Worm (Caenorhabditis elegans) whole organism, L4 larva: Measurements from ENCODE around the gene Y66A7A.4.

Experiments used
- F26F4.8 ChIP-seq: fragments of 200-800 bp; sonication (Bioruptor generic); conservative IDR thresholded peaks from 2 replicates; pipeline ENCODE4 v1.3.6; 2022; ENCODE audit warnings: missing genetic modification characterization, missing compliant biosample characterization
- F37D6.2 ChIP-seq: sonication (generic microtip); optimal IDR thresholded peaks from 2 replicates; lab custom pipeline; 2016; ENCODE audit warnings: mild to moderate bottlenecking, missing genetic modification characterization, missing compliant biosample characterization
- R02D3.7 ChIP-seq: fragments of 150-350 bp; sonication (generic microtip); optimal IDR thresholded peaks from 3 replicates; lab custom pipeline; 2014; ENCODE audit warnings: missing biosample characterization, missing genetic modification characterization
- Y5F2A.4 ChIP-seq: fragments of 200-800 bp; sonication (Bioruptor generic); optimal IDR thresholded peaks from 2 replicates; lab custom pipeline; 2018; ENCODE audit warnings: mild to moderate bottlenecking, missing genetic modification characterization, missing compliant biosample characterization
- Y75B8A.6 ChIP-seq: fragments of 200-800 bp; sonication (Bioruptor generic); IDR thresholded peaks from 2 replicates; pipeline ENCODE4 v1.3.6; 2022; ENCODE audit warnings: missing genetic modification reagents, missing genetic modification characterization, missing compliant biosample characterization
- ZK546.5 ChIP-seq, 2 experiments: sonication (generic microtip); optimal IDR thresholded peaks; 2 replicates each; lab custom pipeline; 2017; ENCODE audit warnings: missing biosample characterization in 2 of 2, missing genetic modification characterization in 2 of 2
- aha-1 ChIP-seq: fragments of 150-350 bp; peaks from one replicate; lab custom pipeline; 2014; ENCODE audit warnings: missing biosample characterization, missing genetic modification characterization
- attf-4 ChIP-seq: sonication (generic microtip); optimal IDR thresholded peaks from 3 replicates; lab custom pipeline; 2017; ENCODE audit warnings: missing biosample characterization, missing genetic modification characterization
- ceh-20 ChIP-seq: fragments of 200-800 bp; sonication (Bioruptor generic); IDR thresholded peaks from 2 replicates; pipeline ENCODE4 v1.3.6; 2022; ENCODE audit warnings: missing genetic modification reagents, missing genetic modification characterization, missing compliant biosample characterization
- ceh-28 ChIP-seq: fragments of 150-350 bp; optimal IDR thresholded peaks from 2 replicates; lab custom pipeline; 2014; ENCODE audit warnings: missing biosample characterization, missing genetic modification reagents, missing genetic modification characterization
- ceh-62 ChIP-seq: sonication (generic microtip); optimal IDR thresholded peaks from 2 replicates; lab custom pipeline; 2017; ENCODE audit warnings: missing biosample characterization, missing genetic modification characterization
- ceh-82 ChIP-seq: sonication (generic microtip); optimal IDR thresholded peaks from 2 replicates; lab custom pipeline; 2017; ENCODE audit warnings: missing biosample characterization, missing genetic modification characterization
- cey-2 ChIP-seq: sonication (generic microtip); optimal IDR thresholded peaks from 3 replicates; lab custom pipeline; 2017; ENCODE audit warnings: missing genetic modification characterization, mild to moderate bottlenecking, missing compliant biosample characterization, antibody characterized with exemption, borderline replicate concordance; ENCODE audit not compliant: insufficient read depth
- daf-12 ChIP-seq: fragments of 150-350 bp; optimal IDR thresholded peaks from 2 replicates; lab custom pipeline; 2014; ENCODE audit warnings: missing biosample characterization, missing genetic modification reagents, missing genetic modification characterization
- dmd-6 ChIP-seq: fragments of 200-800 bp; sonication (Bioruptor generic); IDR thresholded peaks from 2 replicates; pipeline ENCODE4 v1.3.6; 2022; ENCODE audit warnings: missing genetic modification reagents, missing genetic modification characterization, missing compliant biosample characterization
- duxl-1 ChIP-seq: sonication (generic microtip); optimal IDR thresholded peaks from 2 replicates; lab custom pipeline; 2016; ENCODE audit warnings: mild to moderate bottlenecking, missing genetic modification characterization, moderate library complexity, missing compliant biosample characterization; ENCODE audit not compliant: poor library complexity
- egl-43 ChIP-seq: fragments of 200-800 bp; sonication (Bioruptor generic); IDR thresholded peaks from 2 replicates; pipeline ENCODE4 v1.3.6; 2022; ENCODE audit warnings: missing genetic modification reagents, missing genetic modification characterization, missing compliant biosample characterization
- fkh-10 ChIP-seq: fragments of 150-350 bp; optimal IDR thresholded peaks from 2 replicates; lab custom pipeline; 2014; ENCODE audit warnings: missing biosample characterization, missing genetic modification reagents, missing genetic modification characterization
- gei-8 ChIP-seq: fragments of 200-800 bp; sonication (Bioruptor generic); optimal IDR thresholded peaks from 2 replicates; lab custom pipeline; 2018; ENCODE audit warnings: mild to moderate bottlenecking, missing genetic modification characterization, missing compliant biosample characterization
- hlh-11 ChIP-seq: fragments of 200-800 bp; sonication (Bioruptor generic); optimal IDR thresholded peaks from 2 replicates; lab custom pipeline; 2018; ENCODE audit warnings: mild to moderate bottlenecking, missing genetic modification characterization, missing compliant biosample characterization
- hlh-30 ChIP-seq: sonication (generic microtip); optimal IDR thresholded peaks from 2 replicates; lab custom pipeline; 2017; ENCODE audit warnings: antibody characterized with exemption, mild to moderate bottlenecking, missing genetic modification characterization, missing compliant biosample characterization; ENCODE audit not compliant: insufficient read depth
- hmg-1.1 ChIP-seq: fragments of 200-800 bp; sonication (Bioruptor generic); IDR thresholded peaks from 2 replicates; pipeline ENCODE4 v1.3.6; 2022; ENCODE audit warnings: missing genetic modification reagents, missing genetic modification characterization, missing compliant biosample characterization
- lsy-2 ChIP-seq, 2 experiments: fragments of 150-350 bp in 1 of 2; sonication (generic microtip) in 1 of 2; optimal IDR thresholded peaks; 2 replicates each; lab custom pipeline; 2014 to 2017; ENCODE audit warnings: missing biosample characterization in 2 of 2, missing genetic modification characterization in 2 of 2
- madf-5 ChIP-seq, 2 experiments: fragments of 200-800 bp; sonication (Bioruptor generic); IDR thresholded peaks; 2 replicates each; pipeline ENCODE4 v1.3.6; 2022; ENCODE audit warnings: missing compliant biosample characterization in 2 of 2, missing genetic modification characterization in 2 of 2
- mep-1 ChIP-seq: fragments of 150-350 bp; sonication (generic microtip); optimal IDR thresholded peaks from 3 replicates; lab custom pipeline; 2014; ENCODE audit warnings: missing biosample characterization, missing genetic modification characterization
- mxl-2 ChIP-seq: fragments of 200-800 bp; sonication (Bioruptor generic); conservative IDR thresholded peaks from 2 replicates; pipeline ENCODE4 v1.3.6; 2022; ENCODE audit warnings: missing genetic modification reagents, missing genetic modification characterization, missing compliant biosample characterization
- mxl-3 ChIP-seq: fragments of 200-800 bp; sonication (Bioruptor generic); optimal IDR thresholded peaks from 2 replicates; lab custom pipeline; 2018; ENCODE audit warnings: mild to moderate bottlenecking, missing genetic modification characterization, missing compliant biosample characterization
- nhr-237 ChIP-seq: sonication (generic microtip); optimal IDR thresholded peaks from 2 replicates; lab custom pipeline; 2017; ENCODE audit warnings: missing biosample characterization, missing genetic modification characterization
- nhr-25 ChIP-seq: sonication (generic microtip); optimal IDR thresholded peaks from 2 replicates; lab custom pipeline; 2017; ENCODE audit warnings: missing genetic modification characterization, mild to moderate bottlenecking, missing compliant biosample characterization, antibody characterized with exemption, moderate library complexity, borderline replicate concordance; ENCODE audit not compliant: insufficient read depth
- nhr-28 ChIP-seq: fragments of 150-350 bp; optimal IDR thresholded peaks from 2 replicates; lab custom pipeline; 2014; ENCODE audit warnings: missing biosample characterization, missing genetic modification characterization
- nhr-48 ChIP-seq: sonication (generic microtip); optimal IDR thresholded peaks from 2 replicates; lab custom pipeline; 2016; ENCODE audit warnings: mild to moderate bottlenecking, missing genetic modification characterization, missing compliant biosample characterization
- pha-4 ChIP-seq, 2 experiments: fragments of 150-350 bp in 1 of 2; fragments of 200-800 bp in 1 of 2; sonication (Bioruptor generic) in 1 of 2; IDR thresholded peaks in 1 of 2; optimal IDR thresholded peaks in 1 of 2; 2 replicates each; pipeline versions ENCODE4 v1.3.6 to Lab custom; 2014 to 2022; ENCODE audit warnings: missing genetic modification characterization in 2 of 2, missing genetic modification reagents in 2 of 2, missing biosample characterization in 1 of 2, missing compliant biosample characterization in 1 of 2
- php-3 ChIP-seq: fragments of 200-800 bp; sonication (Bioruptor generic); IDR thresholded peaks from 2 replicates; pipeline ENCODE4 v1.3.6; 2022; ENCODE audit warnings: missing genetic modification reagents, missing genetic modification characterization, missing compliant biosample characterization
- saeg-2 ChIP-seq: fragments of 200-800 bp; sonication (Bioruptor generic); IDR thresholded peaks from 2 replicates; pipeline ENCODE4 v1.3.6; 2022; ENCODE audit warnings: missing genetic modification reagents, missing genetic modification characterization, missing compliant biosample characterization
- sdz-12 ChIP-seq: fragments of 200-800 bp; sonication (Bioruptor generic); optimal IDR thresholded peaks from 2 replicates; lab custom pipeline; 2018; ENCODE audit warnings: mild to moderate bottlenecking, missing genetic modification characterization, missing compliant biosample characterization
- set-16 ChIP-seq: fragments of 200-800 bp; sonication (Bioruptor generic); IDR thresholded peaks from 2 replicates; pipeline ENCODE4 v1.3.6; 2022; ENCODE audit warnings: missing genetic modification reagents, missing genetic modification characterization, missing compliant biosample characterization
- snpc-4 ChIP-seq: fragments of 150-350 bp; optimal IDR thresholded peaks from 2 replicates; lab custom pipeline; 2014; ENCODE audit warnings: missing biosample characterization, missing genetic modification characterization
- spr-1 ChIP-seq: sonication (generic microtip); optimal IDR thresholded peaks from 2 replicates; lab custom pipeline; 2016; ENCODE audit warnings: mild to moderate bottlenecking, missing genetic modification characterization, missing compliant biosample characterization
- unc-130 ChIP-seq: sonication (generic microtip); optimal IDR thresholded peaks from 2 replicates; lab custom pipeline; 2016; ENCODE audit warnings: missing genetic modification reagents, missing genetic modification characterization, missing compliant biosample characterization
- unc-62 ChIP-seq, 3 experiments: fragments of 150-350 bp in 1 of 3; sonication (generic microtip); optimal IDR thresholded peaks in 2 of 3; peaks in 1 of 3; 1 replicate in 1 of 3; 2 replicates in 2 of 3; lab custom pipeline; 2014 to 2017; ENCODE audit warnings: missing biosample characterization in 3 of 3, missing genetic modification characterization in 3 of 3, missing genetic modification reagents in 3 of 3, missing genotype in 1 of 3
- zfp-2 ChIP-seq: sonication (generic microtip); optimal IDR thresholded peaks from 2 replicates; lab custom pipeline; 2016; ENCODE audit warnings: mild to moderate bottlenecking, missing genetic modification characterization, missing compliant biosample characterization
- zip-11 ChIP-seq: fragments of 200-800 bp; sonication (Bioruptor generic); IDR thresholded peaks from 2 replicates; pipeline ENCODE4 v1.3.6; 2022; ENCODE audit warnings: missing genetic modification characterization, missing compliant biosample characterization
- ztf-11 ChIP-seq: fragments of 150-350 bp; optimal IDR thresholded peaks from 2 replicates; lab custom pipeline; 2014; ENCODE audit warnings: missing biosample characterization, missing genetic modification characterization

The Y66A7A.4 gene

DNA sequence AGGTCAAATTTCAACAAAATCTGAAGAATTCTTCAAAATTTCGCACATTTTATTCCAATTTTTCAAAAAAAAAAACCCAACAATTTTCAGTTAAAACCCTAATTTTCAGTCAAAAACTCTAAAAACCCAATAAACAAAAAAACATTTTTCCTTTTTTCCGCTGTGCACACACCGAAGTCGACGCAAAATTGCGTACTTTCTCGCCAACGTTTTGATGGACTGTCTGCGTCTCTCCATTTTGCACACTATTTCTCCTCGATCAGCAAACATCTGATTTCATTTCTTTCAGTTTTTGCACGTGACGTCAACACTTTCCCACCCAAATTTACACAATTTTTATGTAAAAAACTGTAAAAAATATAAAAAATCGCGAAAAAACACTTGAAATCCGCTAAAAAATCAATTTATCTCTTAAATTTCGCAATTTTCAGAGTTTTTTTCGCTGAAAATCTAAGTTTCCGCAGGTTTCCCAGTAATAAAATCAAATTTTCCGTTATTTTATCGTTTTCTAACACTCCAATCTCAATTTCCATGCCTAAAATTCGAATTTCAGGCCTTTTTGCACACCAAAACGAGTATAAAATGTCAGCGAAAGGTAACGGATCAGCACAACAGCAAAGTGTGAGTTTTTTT, 44.9 kb downstream of the Y66A7A.4 start, which contains the start of gene crh-1 (continued):
- peak; percentile 45 for TF ChIP-seq duxl-1 (tag; lab: Kevin White, UChicago)
- TF ChIP-seq saeg-2 (GFP tag; lab: Robert Waterston, UW) = no peak
- no peak for TF ChIP-seq zip-11 (GFP tag; lab: Robert Waterston, UW)
- peak; percentile 47; the same call in 1 of the 2 replicates for TF ChIP-seq ceh-20 (GFP tag; lab: Robert Waterston, UW)
- TF ChIP-seq mep-1 (tag; lab: Kevin White, UChicago) = peak; percentile 83
- TF ChIP-seq pha-4 (GFP tag; IDR thresholded peaks at IDR 0.05; lab: Robert Waterston, UW) = 0 out of 2 replicates have a peak, but pooled peaks have one; percentile 60
- peak; percentile 57 for TF ChIP-seq pha-4 (tag; optimal IDR thresholded peaks at IDR 0.05; lab: Kevin White, UChicago)
- TF ChIP-seq, all 104 proteins: peak for 31

DNA sequence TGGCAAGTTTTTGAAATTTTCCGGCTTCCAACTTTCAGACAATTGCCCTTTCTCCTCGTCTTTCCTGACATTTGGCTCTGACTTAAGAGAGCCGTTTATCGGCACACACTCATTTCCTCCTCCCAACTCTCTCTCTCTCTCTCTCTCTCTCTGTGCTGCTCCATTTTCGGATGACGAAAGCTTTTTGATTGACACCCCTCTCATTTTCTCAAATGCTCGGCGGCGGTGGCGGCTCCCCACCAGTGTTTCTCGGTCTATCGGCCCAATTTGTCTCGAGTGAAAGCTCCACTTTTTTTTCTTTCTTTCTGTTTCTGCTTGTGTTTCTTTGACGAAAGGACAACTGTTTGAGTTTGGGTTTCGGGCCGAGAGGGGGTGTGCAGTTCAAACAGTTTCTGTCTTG, 47.4 kb downstream of the Y66A7A.4 start:
- TF ChIP-seq nhr-28 (no peak), ceh-82 (tag; lab: Kevin White, UChicago) (no peak), dmd-6 (GFP tag; lab: Robert Waterston, UW) (peak; percentile 32; the same call in 1 of the 2 replicates), gei-8 (GFP tag; lab: Kevin White, UChicago) (no peak), hmg-1.1 (GFP tag; lab: Robert Waterston, UW) (0 out of 2 replicates have a peak, but pooled peaks have one; percentile 32), set-16 (GFP tag; lab: Robert Waterston, UW) (peak; percentile 58), egl-43 (0 out of 2 replicates have a peak, but pooled peaks have one; percentile 23), Y75B8A.6 (0 out of 2 replicates have a peak, but pooled peaks have one; percentile 20), nhr-48 (no peak), attf-4 (no peak), unc-130 (no peak), nhr-25 (tag; lab: Kevin White, UChicago) (no peak), cey-2 (tag; lab: Kevin White, UChicago) (no peak), mxl-3 (GFP tag; lab: Kevin White, UChicago) (no peak), ceh-62 (tag; lab: Kevin White, UChicago) (no peak), F37D6.2 (tag; lab: Kevin White, UChicago) (no peak), Y5F2A.4 (GFP tag; lab: Kevin White, UChicago) (no peak)

DNA sequence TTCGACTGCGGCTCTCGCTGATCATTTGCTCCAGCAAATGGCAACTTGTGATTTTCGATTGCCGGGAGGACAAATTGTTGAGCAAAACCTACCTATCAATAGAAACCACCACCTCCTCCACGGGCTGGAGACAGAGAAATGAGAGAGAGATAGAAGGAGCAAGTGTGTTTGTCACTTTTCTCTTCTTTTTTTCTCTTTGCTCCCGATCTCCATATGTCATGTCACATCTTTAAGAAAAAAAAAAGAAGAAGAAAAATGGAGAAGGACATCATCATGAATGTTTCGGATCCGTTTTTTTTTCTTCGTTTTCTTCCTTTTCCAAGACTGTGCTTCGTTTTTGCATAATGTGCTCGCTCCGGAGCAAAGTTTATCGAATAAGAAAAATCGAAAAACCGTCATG, 48.3 kb downstream of the Y66A7A.4 start:
- peak in 1 of 2 experiments; percentile 33 for TF ChIP-seq lsy-2 (tag; optimal IDR thresholded peaks at IDR 0.05; lab: Kevin White, UChicago)
- TF ChIP-seq zfp-2 (tag; lab: Kevin White, UChicago) = no peak
- peak; percentile 20 for TF ChIP-seq hlh-30 (tag; lab: Kevin White, UChicago)
- no peak for TF ChIP-seq cey-2 (tag; lab: Kevin White, UChicago)
- peak; percentile 20 for TF ChIP-seq hlh-11
- TF ChIP-seq hmg-1.1 (GFP tag; lab: Robert Waterston, UW) = 0 out of 2 replicates have a peak, but pooled peaks have one; percentile 25
- peak in 1 of 2 experiments; percentile 99 for TF ChIP-seq unc-62 (GFP tag; optimal IDR thresholded peaks at IDR 0.05 in 1 of 2; lab: Kevin White, UChicago)
- no peak for TF ChIP-seq unc-62 (tag; optimal IDR thresholded peaks at IDR 0.05; lab: Kevin White, UChicago)
- TF ChIP-seq ZK546.5 (tag; optimal IDR thresholded peaks at IDR 0.05; lab: Kevin White, UChicago) = no peak
- TF ChIP-seq mep-1 (tag; lab: Kevin White, UChicago) = peak; percentile 24

DNA sequence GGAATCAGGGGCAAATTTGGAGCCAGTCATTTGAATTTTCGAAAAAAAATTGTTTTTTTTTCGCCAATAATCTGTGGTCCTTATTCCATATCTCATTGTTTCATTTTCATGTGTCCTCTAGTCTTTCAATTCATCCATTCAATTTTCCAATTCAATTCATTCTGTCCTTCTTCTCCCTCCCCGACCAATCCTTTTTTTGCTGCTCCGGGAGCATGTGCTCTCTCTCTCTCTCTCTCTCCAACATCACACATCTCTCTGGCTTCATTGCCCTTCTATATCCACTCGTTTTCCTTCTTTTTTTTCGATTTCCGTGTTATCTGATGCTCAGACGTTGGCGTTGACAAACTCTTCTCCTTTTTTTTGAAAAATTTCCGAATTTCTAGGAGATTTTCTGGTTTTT, 51.0 kb downstream of the Y66A7A.4 start:
- TF ChIP-seq ztf-11 (tag; lab: Kevin White, UChicago) (no peak), sdz-12 (no peak), ZK546.5 (tag; optimal IDR thresholded peaks at IDR 0.05; lab: Kevin White, UChicago) (no peak), spr-1 (tag; lab: Kevin White, UChicago) (no peak), hmg-1.1 (GFP tag; lab: Robert Waterston, UW) (0 out of 2 replicates have a peak, but pooled peaks have one; percentile 42), nhr-28 (no peak), snpc-4 (no peak), php-3 (GFP tag; lab: Robert Waterston, UW) (no peak), madf-5 (GFP tag; IDR thresholded peaks at IDR 0.05; lab: Robert Waterston, UW) (no peak), ceh-28 (tag; lab: Kevin White, UChicago) (no peak), nhr-237 (tag; lab: Kevin White, UChicago) (no peak), fkh-10 (GFP tag; lab: Kevin White, UChicago) (peak; percentile 20), aha-1 (tag; lab: Kevin White, UChicago) (peak; percentile 98), daf-12 (no peak), mxl-2 (GFP tag; lab: Robert Waterston, UW) (no peak), F26F4.8 (GFP tag; lab: Robert Waterston, UW) (no peak), R02D3.7 (tag; lab: Kevin White, UChicago) (no peak), saeg-2 (GFP tag; lab: Robert Waterston, UW) (no peak)
